Fruit fly (Drosophila melanogaster): ENCODE results near the gene CG42680.

Gene CG42680

dm6 chr2L:14630988-14631723 lies 43.1 kb upstream of the CG42680 start (continued):
- TF ChIP-seq CG31441 (GFP tag; IDR thresholded peaks at IDR 0.05) (0 out of 2 replicates have a peak, but pooled peaks have one; percentile 17), Med (GFP tag) (peak; percentile 55), CG11504 (tag; optimal IDR thresholded peaks at IDR 0.05) (peak; percentile 43), tin (GFP tag; optimal IDR thresholded peaks at IDR 0.05) (peak; percentile 5), CG8281 (tag; optimal IDR thresholded peaks at IDR 0.05) (peak; percentile 84), emc (GFP tag; optimal IDR thresholded peaks at IDR 0.05) (no peak), sens (GFP tag) (peak; percentile 76), CG17361 (GFP tag; IDR thresholded peaks at IDR 0.05) (0 out of 3 replicates have a peak, but pooled peaks have one; percentile 20), fd64A (GFP tag; optimal IDR thresholded peaks at IDR 0.05) (no peak), wor (GFP tag; IDR thresholded peaks at IDR 0.05) (0 out of 2 replicates have a peak, but pooled peaks have one; percentile 26), gem (tag; optimal IDR thresholded peaks at IDR 0.05) (peak; percentile 48), CG8944 (GFP tag; optimal IDR thresholded peaks at IDR 0.05) (peak; percentile 19), Nf-YA (GFP tag; IDR thresholded peaks at IDR 0.05) (no peak), tgo (GFP tag; IDR thresholded peaks at IDR 0.05) (peak; percentile 29; the same call in 1 of the 3 replicates), CG14441 (GFP tag; IDR thresholded peaks at IDR 0.05) (0 out of 2 replicates have a peak, but pooled peaks have one; percentile 15), Sox102F (GFP tag; optimal IDR thresholded peaks at IDR 0.05) (peak; percentile 53), fd96Cb (tag; optimal IDR thresholded peaks at IDR 0.05) (peak; percentile 14), vnd (GFP tag; IDR thresholded peaks at IDR 0.05; ENCODE audit: partially characterized antibody) (0 out of 3 replicates have a peak, but pooled peaks have one; percentile 19), CG1603 (tag; optimal IDR thresholded peaks at IDR 0.05) (peak; percentile 67), zf30C (GFP tag; optimal IDR thresholded peaks at IDR 0.05) (no peak), Xrp1 (GFP tag; IDR thresholded peaks at IDR 0.05) (peak; percentile 31; the same call in 1 of the 2 replicates), CG14710 (tag; optimal IDR thresholded peaks at IDR 0.05) (peak; percentile 16), bsh (GFP tag; optimal IDR thresholded peaks at IDR 0.05) (peak; percentile 19 to 34), ase (GFP tag; IDR thresholded peaks at IDR 0.05) (0 out of 3 replicates have a peak, but pooled peaks have one; percentile 11), Hr51 (GFP tag; optimal IDR thresholded peaks at IDR 0.05) (peak in 1 of 2 experiments; percentile 31), CG4730 (GFP tag; IDR thresholded peaks at IDR 0.05) (0 out of 2 replicates have a peak, but pooled peaks have one; percentile 21), CG3847 (GFP tag; IDR thresholded peaks at IDR 0.05) (no peak), CG17829 (tag; optimal IDR thresholded peaks at IDR 0.05) (peak; percentile 12), Antp (GFP tag; optimal IDR thresholded peaks at IDR 0.05) (peak; percentile 2), CG1233 (GFP tag; optimal IDR thresholded peaks at IDR 0.05) (no peak), en (GFP tag; optimal IDR thresholded peaks at IDR 0.05) (no peak), CG9727 (GFP tag; optimal IDR thresholded peaks at IDR 0.05) (peak; percentile 33), C15 (GFP tag; IDR thresholded peaks at IDR 0.05) (no peak), vfl (GFP tag; optimal IDR thresholded peaks at IDR 0.05) (no peak), gcm2 (GFP tag; optimal IDR thresholded peaks at IDR 0.05) (no peak), ken (GFP tag; IDR thresholded peaks at IDR 0.05) (0 out of 3 replicates have a peak, but pooled peaks have one; percentile 35), sob (GFP tag; IDR thresholded peaks at IDR 0.05) (0 out of 2 replicates have a peak, but pooled peaks have one; percentile 14), Drgx (GFP tag; IDR thresholded peaks at IDR 0.05) (peak; percentile 84), Fer3 (tag; optimal IDR thresholded peaks at IDR 0.05) (no peak), dysf (GFP tag; IDR thresholded peaks at IDR 0.05) (0 out of 3 replicates have a peak, but pooled peaks have one; percentile 29), CG13894 (tag; optimal IDR thresholded peaks at IDR 0.05) (no peak), sug (tag; optimal IDR thresholded peaks at IDR 0.05) (no peak), Poxn (GFP tag; IDR thresholded peaks at IDR 0.05) (no peak), ewg (GFP tag; optimal IDR thresholded peaks at IDR 0.05) (peak; percentile 12), row (GFP tag; IDR thresholded peaks at IDR 0.05) (peak; percentile 28; the same call in 1 of the 3 replicates), Dip2 (GFP tag; IDR thresholded peaks at IDR 0.05) (no peak), CG17359 (tag; optimal IDR thresholded peaks at IDR 0.05) (peak; percentile 36), CG10654 (GFP tag; optimal IDR thresholded peaks at IDR 0.05) (no peak), CoRest (tag; optimal IDR thresholded peaks at IDR 0.05) (peak; percentile 17)
